Worm (Caenorhabditis elegans) whole organism, early embryonic: Measurements from ENCODE around the gene ddo-1.

Source experiments
- B0310.2 ChIP-seq: sonication (generic microtip); optimal IDR thresholded peaks from 2 replicates; lab custom pipeline; 2016; ENCODE audit warnings: mild to moderate bottlenecking, missing genetic modification characterization, missing compliant biosample characterization
- F13C5.2 ChIP-seq: sonication (generic microtip); optimal IDR thresholded peaks from 2 replicates; lab custom pipeline; 2017; ENCODE audit warnings: mild to moderate bottlenecking, missing genetic modification characterization, inconsistent platforms, missing compliant biosample characterization
- aly-1 ChIP-seq: sonication (generic microtip); optimal IDR thresholded peaks from 2 replicates; lab custom pipeline; 2016; ENCODE audit warnings: missing genetic modification characterization, missing compliant biosample characterization
- ama-1 ChIP-seq: fragments of 150-350 bp; optimal IDR thresholded peaks from 2 replicates; lab custom pipeline; 2014
- ceh-13 ChIP-seq: fragments of 200-800 bp; sonication (Bioruptor generic); optimal IDR thresholded peaks from 2 replicates; lab custom pipeline; 2018; ENCODE audit warnings: mild to moderate bottlenecking, missing genetic modification characterization, missing compliant biosample characterization
- ceh-36 ChIP-seq: sonication (generic microtip); optimal IDR thresholded peaks from 2 replicates; lab custom pipeline; 2016; ENCODE audit warnings: missing genetic modification characterization, inconsistent platforms, missing compliant biosample characterization
- ets-7 ChIP-seq: sonication (generic microtip); optimal IDR thresholded peaks from 2 replicates; lab custom pipeline; 2016; ENCODE audit warnings: missing genotype, missing genetic modification characterization, missing compliant biosample characterization
- flt-1 ChIP-seq: fragments of 200-800 bp; sonication (Bioruptor generic); IDR thresholded peaks from 2 replicates; pipeline ENCODE4 v1.3.6; 2022; ENCODE audit warnings: missing genetic modification characterization, missing compliant biosample characterization
- hmbx-1 ChIP-seq: sonication (generic microtip); optimal IDR thresholded peaks from 2 replicates; lab custom pipeline; 2016; ENCODE audit warnings: mild to moderate bottlenecking, missing genetic modification characterization, missing compliant biosample characterization
- hmg-4 ChIP-seq: fragments of 200-800 bp; sonication (Bioruptor generic); optimal IDR thresholded peaks from 2 replicates; lab custom pipeline; 2018; ENCODE audit warnings: mild to moderate bottlenecking, missing genetic modification characterization, missing compliant biosample characterization
- hnd-1 ChIP-seq: sonication (generic microtip); optimal IDR thresholded peaks from 2 replicates; lab custom pipeline; 2016; ENCODE audit warnings: missing genetic modification characterization, missing compliant biosample characterization
- pes-1 ChIP-seq: fragments of 200-800 bp; sonication (Bioruptor generic); IDR thresholded peaks from 2 replicates; pipeline ENCODE4 v1.3.6; 2022; ENCODE audit warnings: missing genetic modification reagents, missing genetic modification characterization, missing compliant biosample characterization
- scrt-1 ChIP-seq: fragments of 200-800 bp; sonication (Bioruptor generic); IDR thresholded peaks from 2 replicates; pipeline ENCODE4 v1.3.6; 2022; ENCODE audit warnings: missing genetic modification characterization, missing compliant biosample characterization
- sea-1 ChIP-seq: fragments of 200-800 bp; sonication (Bioruptor generic); conservative IDR thresholded peaks from 2 replicates; pipeline ENCODE4 v1.3.6; 2022; ENCODE audit warnings: missing genetic modification characterization, missing compliant biosample characterization
- tbx-11 ChIP-seq: fragments of 200-800 bp; sonication (Bioruptor generic); IDR thresholded peaks from 2 replicates; pipeline ENCODE4 v1.3.6; 2022; ENCODE audit warnings: missing genetic modification characterization, missing compliant biosample characterization
- tbx-37 ChIP-seq: fragments of 200-800 bp; sonication (Bioruptor generic); conservative IDR thresholded peaks from 2 replicates; pipeline ENCODE4 v1.3.6; 2022; ENCODE audit warnings: missing genetic modification reagents, missing genetic modification characterization, missing compliant biosample characterization
- tra-4 ChIP-seq: sonication (generic microtip); optimal IDR thresholded peaks from 2 replicates; lab custom pipeline; 2017; ENCODE audit warnings: missing genetic modification characterization, missing compliant biosample characterization

The ddo-1 gene

ce11 chrV:17783542-17783941 lies 6.5 kb upstream of the ddo-1 start, which contains the start of gene srab-12:
TSS of gene srab-12 (minus strand) at chrV:17783642.
- no peak for TF ChIP-seq ceh-13 (GFP tag; lab: Kevin White, UChicago)
- TF ChIP-seq pes-1, result no peak
- no peak for TF ChIP-seq ceh-36 (tag; lab: Kevin White, UChicago)
- no peak for TF ChIP-seq F13C5.2 (tag; lab: Kevin White, UChicago)
- TF ChIP-seq tbx-11 (GFP tag; lab: Robert Waterston, UW), result no peak
- TF ChIP-seq tbx-37 (GFP tag; lab: Robert Waterston, UW), result no peak
- TF ChIP-seq B0310.2 (tag; lab: Kevin White, UChicago), result no peak
- TF ChIP-seq hmg-4, result no peak
- TF ChIP-seq flt-1 (GFP tag; lab: Robert Waterston, UW), result no peak
- TF ChIP-seq hmbx-1 (tag; lab: Kevin White, UChicago), result no peak
- TF ChIP-seq sea-1, result no peak

ce11 chrV:17780285-17780684 lies 3.3 kb upstream of the ddo-1 start:
- TF ChIP-seq ceh-13 (GFP tag; lab: Kevin White, UChicago) (no peak), aly-1 (tag; lab: Kevin White, UChicago) (no peak), sea-1 (no peak), tbx-11 (GFP tag; lab: Robert Waterston, UW) (no peak), scrt-1 (no peak), ama-1 (lab: Kevin White, UChicago) (no peak), flt-1 (GFP tag; lab: Robert Waterston, UW) (no peak)

ce11 chrV:17777624-17778023 lies 597 bp upstream of the ddo-1 start, which contains the start of gene C47A10.12:
TSS of gene C47A10.12 (plus strand) at chrV:17777924.
- TF ChIP-seq flt-1 (GFP tag; lab: Robert Waterston, UW) (no peak), ets-7 (tag; lab: Kevin White, UChicago) (no peak), tbx-37 (GFP tag; lab: Robert Waterston, UW) (no peak), ceh-36 (tag; lab: Kevin White, UChicago) (no peak), scrt-1 (no peak), sea-1 (no peak), hmg-4 (no peak), B0310.2 (tag; lab: Kevin White, UChicago) (no peak), hmbx-1 (tag; lab: Kevin White, UChicago) (no peak), F13C5.2 (tag; lab: Kevin White, UChicago) (no peak), pes-1 (no peak), ama-1 (lab: Kevin White, UChicago) (no peak), hnd-1 (no peak), tbx-11 (GFP tag; lab: Robert Waterston, UW) (no peak), tra-4 (tag; lab: Kevin White, UChicago) (no peak), aly-1 (tag; lab: Kevin White, UChicago) (no peak), ceh-13 (GFP tag; lab: Kevin White, UChicago) (no peak)

- TF ChIP-seq B0310.2 (tag; lab: Kevin White, UChicago) (no peak), scrt-1 (no peak), F13C5.2 (tag; lab: Kevin White, UChicago) (no peak), flt-1 (GFP tag; lab: Robert Waterston, UW) (no peak), tra-4 (tag; lab: Kevin White, UChicago) (no peak), hmg-4 (no peak), tbx-37 (GFP tag; lab: Robert Waterston, UW) (no peak), ceh-36 (tag; lab: Kevin White, UChicago) (no peak), aly-1 (tag; lab: Kevin White, UChicago) (no peak), tbx-11 (GFP tag; lab: Robert Waterston, UW) (no peak), ama-1 (lab: Kevin White, UChicago) (no peak), hmbx-1 (tag; lab: Kevin White, UChicago) (no peak)
Measured at ce11 chrV:17773108-17773507, 3.9 kb downstream of the ddo-1 start, which contains the start of gene sre-21. TSS of gene sre-21 (minus strand) at chrV:17773208.

- TF ChIP-seq flt-1 (GFP tag; lab: Robert Waterston, UW) (no peak), scrt-1 (no peak), tbx-37 (GFP tag; lab: Robert Waterston, UW) (no peak), ceh-36 (tag; lab: Kevin White, UChicago) (no peak), ama-1 (lab: Kevin White, UChicago) (no peak), ceh-13 (GFP tag; lab: Kevin White, UChicago) (no peak), aly-1 (tag; lab: Kevin White, UChicago) (no peak), hmg-4 (no peak), F13C5.2 (tag; lab: Kevin White, UChicago) (no peak), hmbx-1 (tag; lab: Kevin White, UChicago) (no peak), tbx-11 (GFP tag; lab: Robert Waterston, UW) (no peak), pes-1 (no peak), B0310.2 (tag; lab: Kevin White, UChicago) (no peak), hnd-1 (no peak), tra-4 (tag; lab: Kevin White, UChicago) (no peak), sea-1 (no peak), ets-7 (tag; lab: Kevin White, UChicago) (no peak)
Measured at ce11 chrV:17767768-17768167, 9.3 kb downstream of the ddo-1 start.

- no peak for TF ChIP-seq ceh-36 (tag; lab: Kevin White, UChicago)
- no peak for TF ChIP-seq sea-1
- no peak for TF ChIP-seq ceh-13 (GFP tag; lab: Kevin White, UChicago)
- no peak for TF ChIP-seq aly-1 (tag; lab: Kevin White, UChicago)
- TF ChIP-seq B0310.2 (tag; lab: Kevin White, UChicago), result no peak
- no peak for TF ChIP-seq hmbx-1 (tag; lab: Kevin White, UChicago)
- TF ChIP-seq hnd-1, result no peak
- TF ChIP-seq tbx-11 (GFP tag; lab: Robert Waterston, UW), result no peak
Measured at ce11 chrV:17767249-17767648, 9.8 kb downstream of the ddo-1 start, which contains the start of gene srh-284. TSS of gene srh-284 (plus strand) at chrV:17767549.

ce11 chrV:17765077-17765476 lies 11.9 kb downstream of the ddo-1 start, which contains the start of the genes C47A10.16 and srh-283:
TSS of gene C47A10.16 (minus strand) at chrV:17765177.
TSS of gene srh-283 (plus strand) at chrV:17765348.
- no peak for TF ChIP-seq tra-4 (tag; lab: Kevin White, UChicago)
- TF ChIP-seq aly-1 (tag; lab: Kevin White, UChicago), result no peak
- no peak for TF ChIP-seq scrt-1
- no peak for TF ChIP-seq tbx-11 (GFP tag; lab: Robert Waterston, UW)
- TF ChIP-seq hmbx-1 (tag; lab: Kevin White, UChicago), result no peak
- TF ChIP-seq B0310.2 (tag; lab: Kevin White, UChicago), result no peak
- no peak for TF ChIP-seq hnd-1
- TF ChIP-seq pes-1, result no peak
- TF ChIP-seq flt-1 (GFP tag; lab: Robert Waterston, UW), result no peak
- TF ChIP-seq hmg-4, result no peak
- TF ChIP-seq ama-1 (lab: Kevin White, UChicago), result no peak
- TF ChIP-seq F13C5.2 (tag; lab: Kevin White, UChicago), result no peak
- TF ChIP-seq ceh-36 (tag; lab: Kevin White, UChicago), result no peak
- no peak for TF ChIP-seq ets-7 (tag; lab: Kevin White, UChicago)
- no peak for TF ChIP-seq ceh-13 (GFP tag; lab: Kevin White, UChicago)
- TF ChIP-seq sea-1, result no peak
- no peak for TF ChIP-seq tbx-37 (GFP tag; lab: Robert Waterston, UW)
